Worm (Caenorhabditis elegans): ENCODE data around the gene snx-14.

The snx-14 gene

ce11 chrII:13531118-13531517 lies at the start of gene snx-14:
TSS of gene snx-14 (minus strand) at chrII:13531218.
- no peak for TF ChIP-seq nhr-23 (tag; optimal IDR thresholded peaks at IDR 0.05)
- TF ChIP-seq unc-55 (GFP tag; optimal IDR thresholded peaks at IDR 0.05), result no peak
- TF ChIP-seq skn-1 (tag; optimal IDR thresholded peaks at IDR 0.05), result no peak
- no peak for TF ChIP-seq zag-1 (tag; optimal IDR thresholded peaks at IDR 0.05)
- no peak for TF ChIP-seq gmeb-1 (tag; optimal IDR thresholded peaks at IDR 0.05)
- no peak for TF ChIP-seq nhr-11 (tag; optimal IDR thresholded peaks at IDR 0.05)
- TF ChIP-seq lin-11 (tag; optimal IDR thresholded peaks at IDR 0.05), result no peak
- no peak for TF ChIP-seq nhr-10 (tag; optimal IDR thresholded peaks at IDR 0.05)
- no peak for TF ChIP-seq ZK546.5 (tag; optimal IDR thresholded peaks at IDR 0.05)
- no peak for TF ChIP-seq elt-3 (tag; optimal IDR thresholded peaks at IDR 0.05)
- no peak for TF ChIP-seq elt-1 (tag; optimal IDR thresholded peaks at IDR 0.05)
- no peak for TF ChIP-seq ztf-1 (GFP tag; conservative IDR thresholded peaks at IDR 0.05)
- no peak for TF ChIP-seq ztf-4 (tag; optimal IDR thresholded peaks at IDR 0.05)
- TF ChIP-seq lin-39 (tag; optimal IDR thresholded peaks at IDR 0.05), result no peak
- TF ChIP-seq nhr-12 (tag; optimal IDR thresholded peaks at IDR 0.05), result no peak
- TF ChIP-seq aly-2 (tag; optimal IDR thresholded peaks at IDR 0.05), result no peak

ce11 chrII:13575018-13575948 lies 44.3 kb upstream of the snx-14 start, which contains the start of the genes mrpl-37 and lin-38:
TSS of gene mrpl-37 (minus strand) at chrII:13575068.
TSS of gene lin-38 (plus strand) at chrII:13575925.
- TF ChIP-seq unc-55 (GFP tag; optimal IDR thresholded peaks at IDR 0.05) (peak; percentile 96), snpc-4 (tag; optimal IDR thresholded peaks at IDR 0.05) (peak; percentile 66), gmeb-1 (tag; optimal IDR thresholded peaks at IDR 0.05) (peak; percentile 62), aly-2 (tag; optimal IDR thresholded peaks at IDR 0.05) (no peak), crh-2 (tag; optimal IDR thresholded peaks at IDR 0.05) (peak; percentile 68), blmp-1 (tag; optimal IDR thresholded peaks at IDR 0.05; ENCODE audit: insufficient read depth) (no peak), nhr-77 (tag; optimal IDR thresholded peaks at IDR 0.05) (no peak), F13H6.1 (tag; optimal IDR thresholded peaks at IDR 0.05) (peak; percentile 52), unc-62 (GFP tag; optimal IDR thresholded peaks at IDR 0.05) (no peak), mbf-1 (tag; optimal IDR thresholded peaks at IDR 0.05) (no peak), nhr-10 (tag; optimal IDR thresholded peaks at IDR 0.05) (no peak), mab-5 (tag; optimal IDR thresholded peaks at IDR 0.05) (peak; percentile 7), nhr-129 (tag; optimal IDR thresholded peaks at IDR 0.05) (peak; percentile 79), fos-1 (tag; optimal IDR thresholded peaks at IDR 0.05) (peak; percentile 22), lin-11 (tag; optimal IDR thresholded peaks at IDR 0.05) (peak; percentile 69), elt-1 (tag; optimal IDR thresholded peaks at IDR 0.05) (no peak), sma-9 (GFP tag; optimal IDR thresholded peaks at IDR 0.05) (no peak), sma-9 (tag; optimal IDR thresholded peaks at IDR 0.05) (no peak), C34F6.9 (tag; optimal IDR thresholded peaks at IDR 0.05) (peak; percentile 65), lsy-2 (tag; optimal IDR thresholded peaks at IDR 0.05) (peak; percentile 30 to 79), lin-13 (GFP tag; optimal IDR thresholded peaks at IDR 0.05) (peak; percentile 94), sem-4 (tag; optimal IDR thresholded peaks at IDR 0.05) (peak; percentile 22), ceh-16 (tag; optimal IDR thresholded peaks at IDR 0.05) (peak; percentile 31)

ce11 chrII:13574395-13574794 lies 43.4 kb upstream of the snx-14 start:
- TF ChIP-seq sem-4 (tag; optimal IDR thresholded peaks at IDR 0.05) (no peak), gmeb-1 (tag; optimal IDR thresholded peaks at IDR 0.05) (no peak), unc-62 (GFP tag; optimal IDR thresholded peaks at IDR 0.05) (no peak), mbf-1 (tag; optimal IDR thresholded peaks at IDR 0.05) (no peak), skn-1 (tag; optimal IDR thresholded peaks at IDR 0.05) (no peak), crh-2 (tag; optimal IDR thresholded peaks at IDR 0.05) (no peak), C34F6.9 (tag; optimal IDR thresholded peaks at IDR 0.05) (no peak), fos-1 (tag; optimal IDR thresholded peaks at IDR 0.05) (no peak), peb-1 (tag; optimal IDR thresholded peaks at IDR 0.05) (no peak), mdl-1 (tag; optimal IDR thresholded peaks at IDR 0.05) (no peak), nhr-23 (tag; optimal IDR thresholded peaks at IDR 0.05) (no peak), ztf-11 (tag; optimal IDR thresholded peaks at IDR 0.05) (no peak), aly-2 (tag; optimal IDR thresholded peaks at IDR 0.05) (no peak), nhr-11 (tag; optimal IDR thresholded peaks at IDR 0.05) (no peak), ZK546.5 (tag; optimal IDR thresholded peaks at IDR 0.05) (no peak), R02D3.7 (tag; optimal IDR thresholded peaks at IDR 0.05) (no peak), sma-3 (GFP tag; optimal IDR thresholded peaks at IDR 0.05) (no peak), nhr-25 (tag; optimal IDR thresholded peaks at IDR 0.05) (no peak), F13H6.1 (tag; optimal IDR thresholded peaks at IDR 0.05) (no peak)
